Fruit fly (Drosophila melanogaster) whole organism, wandering third instar larva: ENCODE data around the gene CG17375.

Source experiments
- Abd-B ChIP-seq: fragments of >200 bp; optimal IDR thresholded peaks from 2 replicates; lab custom pipeline; 2017; ENCODE audit warnings: missing biosample characterization, missing genetic modification characterization
- CG32264 ChIP-seq: fragments of 200-800 bp; sonication (Bioruptor generic); optimal IDR thresholded peaks from 2 replicates; lab custom pipeline; 2016; ENCODE audit warnings: missing biosample characterization, missing genetic modification characterization
- CG9705 ChIP-seq: fragments of 200-800 bp; sonication (Bioruptor generic); optimal IDR thresholded peaks from 2 replicates; lab custom pipeline; 2018; ENCODE audit warnings: missing biosample characterization, mild to moderate bottlenecking, missing genetic modification characterization
- CrebA ChIP-seq: fragments of 200-800 bp; sonication (Bioruptor generic); optimal IDR thresholded peaks from 2 replicates; lab custom pipeline; 2016; ENCODE audit warnings: missing biosample characterization, mild to moderate bottlenecking, missing genetic modification characterization, borderline replicate concordance
- Dfd ChIP-seq: fragments of >200 bp; optimal IDR thresholded peaks from 2 replicates; lab custom pipeline; 2017; ENCODE audit warnings: missing biosample characterization, missing genetic modification characterization
- Dif ChIP-seq: fragments of 200-275, 200-300 bp; sonication (Bioruptor generic); optimal IDR thresholded peaks from 2 replicates; lab custom pipeline; 2018; ENCODE audit warnings: missing biosample characterization, missing genetic modification characterization; ENCODE audit not compliant: partially characterized antibody
- GATAd ChIP-seq: sonication (Bioruptor generic); optimal IDR thresholded peaks from 2 replicates; lab custom pipeline; 2016; ENCODE audit warnings: missing biosample characterization, missing genetic modification characterization
- HLH106 ChIP-seq: fragments of 200-800 bp; optimal IDR thresholded peaks from 3 replicates; lab custom pipeline; 2019; ENCODE audit warnings: missing biosample characterization, mild to moderate bottlenecking, missing genetic modification characterization, moderate library complexity
- Hnf4 ChIP-seq: fragments of 200-800 bp; sonication (Bioruptor generic); optimal IDR thresholded peaks from 2 replicates; lab custom pipeline; 2016; ENCODE audit warnings: missing biosample characterization, mild to moderate bottlenecking, missing genetic modification characterization
- Hr78 ChIP-seq: fragments of >200 bp; optimal IDR thresholded peaks from 2 replicates; lab custom pipeline; 2017; ENCODE audit warnings: missing biosample characterization, missing genetic modification characterization
- Hr83 ChIP-seq: fragments of 200-300 bp; sonication (Bioruptor generic); optimal IDR thresholded peaks from 2 replicates; lab custom pipeline; 2016; ENCODE audit warnings: missing biosample characterization, mild to moderate bottlenecking, missing genetic modification characterization, moderate library complexity; ENCODE audit not compliant: poor library complexity, severe bottlenecking
- Jra ChIP-seq: sonication (Bioruptor generic); optimal IDR thresholded peaks from 2 replicates; lab custom pipeline; 2016; ENCODE audit warnings: missing biosample characterization, missing genetic modification characterization
- Mio ChIP-seq: sonication (Bioruptor generic); optimal IDR thresholded peaks from 2 replicates; lab custom pipeline; 2016; ENCODE audit warnings: missing biosample characterization, missing genetic modification characterization
- Myc ChIP-seq: fragments of >200 bp; optimal IDR thresholded peaks from 2 replicates; lab custom pipeline; 2017
- N ChIP-seq: fragments of >200 bp; optimal IDR thresholded peaks from 2 replicates; lab custom pipeline; 2018; ENCODE audit warnings: missing biosample characterization, missing external identifiers, missing genetic modification characterization
- OdsH ChIP-seq: fragments of 200-800 bp; sonication (Bioruptor generic); optimal IDR thresholded peaks from 2 replicates; lab custom pipeline; 2016; ENCODE audit warnings: missing biosample characterization, mild to moderate bottlenecking, missing genetic modification characterization
- Rel ChIP-seq, 2 experiments: fragments of 200-800 bp; sonication (Bioruptor generic) in 1 of 2; optimal IDR thresholded peaks; 2 replicates in 1 of 2; 3 replicates in 1 of 2; lab custom pipeline; 2016 to 2019; ENCODE audit warnings: mild to moderate bottlenecking in 2 of 2, missing biosample characterization in 2 of 2, missing genetic modification characterization in 2 of 2, moderate library complexity in 1 of 2
- Sp1 ChIP-seq: fragments of 200-800 bp; sonication (Bioruptor generic); optimal IDR thresholded peaks from 3 replicates; lab custom pipeline; 2019; ENCODE audit warnings: missing biosample characterization, mild to moderate bottlenecking, missing genetic modification characterization, moderate library complexity
- Vsx2 ChIP-seq: fragments of 200-300, 225-300 bp; sonication (Bioruptor generic); optimal IDR thresholded peaks from 2 replicates; lab custom pipeline; 2018; ENCODE audit warnings: missing biosample characterization, missing genetic modification characterization; ENCODE audit not compliant: partially characterized antibody
- br ChIP-seq: fragments of 200-800 bp; sonication (Bioruptor generic); optimal IDR thresholded peaks from 2 replicates; lab custom pipeline; 2016; ENCODE audit warnings: missing biosample characterization, missing genetic modification characterization
- brk ChIP-seq: fragments of 200-800 bp; sonication (Bioruptor generic); optimal IDR thresholded peaks from 2 replicates; lab custom pipeline; 2016; ENCODE audit warnings: missing biosample characterization, mild to moderate bottlenecking, missing genetic modification characterization
- dl ChIP-seq, 2 experiments: fragments of 175-275, 200-275 bp in 1 of 2; fragments of 200-275 bp in 1 of 2; sonication (Bioruptor generic); optimal IDR thresholded peaks; lab custom pipeline; 2018; ENCODE audit warnings: mild to moderate bottlenecking in 2 of 2, missing biosample characterization in 2 of 2, missing genetic modification characterization in 2 of 2, moderate library complexity in 2 of 2; ENCODE audit not compliant: partially characterized antibody in 2 of 2, insufficient read depth in 1 of 2
- dmrt93B ChIP-seq: fragments of 200-800 bp; sonication (Bioruptor generic); optimal IDR thresholded peaks from 2 replicates; lab custom pipeline; 2018; ENCODE audit warnings: missing biosample characterization, mild to moderate bottlenecking, missing genetic modification characterization
- dsf ChIP-seq: sonication (Bioruptor generic); optimal IDR thresholded peaks from 2 replicates; lab custom pipeline; 2016; ENCODE audit warnings: missing biosample characterization, missing genetic modification characterization, borderline replicate concordance
- ey ChIP-seq: fragments of 200-800 bp; sonication (Bioruptor generic); optimal IDR thresholded peaks from 2 replicates; lab custom pipeline; 2016; ENCODE audit warnings: missing biosample characterization, missing genetic modification characterization
- foxo ChIP-seq, 2 experiments: fragments of 200-800 bp; sonication (Bioruptor generic); optimal IDR thresholded peaks; 2 replicates in 1 of 2; 3 replicates in 1 of 2; lab custom pipeline; 2016 to 2017; ENCODE audit warnings: missing biosample characterization in 2 of 2, missing genetic modification characterization in 2 of 2
- fru ChIP-seq: fragments of 200-800 bp; sonication (Bioruptor generic); optimal IDR thresholded peaks from 3 replicates; lab custom pipeline; 2016; ENCODE audit warnings: missing biosample characterization, mild to moderate bottlenecking, missing genetic modification characterization
- h ChIP-seq: fragments of 200-800 bp; sonication (Bioruptor generic); optimal IDR thresholded peaks from 3 replicates; lab custom pipeline; 2016; ENCODE audit warnings: missing biosample characterization, mild to moderate bottlenecking, missing genetic modification characterization
- jim ChIP-seq: fragments of 175-275, 200-325 bp; sonication (Bioruptor generic); optimal IDR thresholded peaks from 2 replicates; lab custom pipeline; 2016; ENCODE audit warnings: missing biosample characterization, mild to moderate bottlenecking, missing genetic modification characterization
- lola ChIP-seq: fragments of >200 bp; optimal IDR thresholded peaks from 2 replicates; lab custom pipeline; 2017; ENCODE audit warnings: missing biosample characterization, missing genetic modification characterization
- pan ChIP-seq: fragments of >200 bp; optimal IDR thresholded peaks from 2 replicates; lab custom pipeline; 2017
- psq ChIP-seq: fragments of 200-800 bp; sonication (Bioruptor generic); optimal IDR thresholded peaks from 3 replicates; lab custom pipeline; 2017; ENCODE audit warnings: missing biosample characterization, mild to moderate bottlenecking, missing genetic modification characterization, moderate library complexity
- rgr ChIP-seq: fragments of 200-800 bp; sonication (Bioruptor generic); optimal IDR thresholded peaks from 3 replicates; lab custom pipeline; 2016; ENCODE audit warnings: missing biosample characterization, mild to moderate bottlenecking, missing genetic modification characterization
- sage ChIP-seq: fragments of 200-800 bp; sonication (Bioruptor generic); optimal IDR thresholded peaks from 2 replicates; lab custom pipeline; 2016; ENCODE audit warnings: missing biosample characterization, mild to moderate bottlenecking, missing genetic modification characterization
- sv ChIP-seq: fragments of 200-800 bp; sonication (Bioruptor generic); optimal IDR thresholded peaks from 3 replicates; lab custom pipeline; 2016; ENCODE audit warnings: missing biosample characterization, missing genetic modification characterization
- tai ChIP-seq: sonication (Bioruptor generic); optimal IDR thresholded peaks from 2 replicates; lab custom pipeline; 2016; ENCODE audit warnings: missing biosample characterization, missing genetic modification characterization
- usp ChIP-seq: fragments of >200 bp; optimal IDR thresholded peaks from 2 replicates; lab custom pipeline; 2017; ENCODE audit warnings: missing biosample characterization, missing genetic modification characterization
- woc ChIP-seq: sonication (Bioruptor generic); optimal IDR thresholded peaks from 2 replicates; lab custom pipeline; 2016; ENCODE audit warnings: missing biosample characterization, mild to moderate bottlenecking, missing genetic modification characterization

The CG17375 gene

DNA sequence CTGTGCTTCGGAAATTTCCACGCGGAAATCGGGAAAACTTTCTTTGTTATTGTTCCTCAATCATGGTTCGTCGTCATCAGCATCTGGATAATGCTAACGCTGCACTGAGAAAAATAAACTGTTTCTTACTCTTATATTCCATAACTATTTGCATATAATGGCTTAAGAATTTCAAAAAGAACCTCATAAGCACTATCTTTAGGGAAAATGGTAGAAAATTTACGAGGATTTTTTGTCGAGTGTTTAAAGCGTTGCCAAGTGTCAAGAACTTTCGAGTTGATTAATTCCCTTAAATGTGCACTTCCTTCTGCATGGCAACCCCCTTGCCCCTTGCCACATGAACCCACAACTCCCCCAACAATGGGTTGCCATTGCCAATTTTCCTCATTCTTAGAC is 17.6 kb downstream of the CG17375 start:
- TF ChIP-seq sv (GFP tag; lab: Kevin White, UChicago) (peak; percentile 29), Dif (no peak), brk (peak; percentile 37), dsf (GFP tag; lab: Kevin White, UChicago) (no peak), lola (peak; percentile 33)

DNA sequence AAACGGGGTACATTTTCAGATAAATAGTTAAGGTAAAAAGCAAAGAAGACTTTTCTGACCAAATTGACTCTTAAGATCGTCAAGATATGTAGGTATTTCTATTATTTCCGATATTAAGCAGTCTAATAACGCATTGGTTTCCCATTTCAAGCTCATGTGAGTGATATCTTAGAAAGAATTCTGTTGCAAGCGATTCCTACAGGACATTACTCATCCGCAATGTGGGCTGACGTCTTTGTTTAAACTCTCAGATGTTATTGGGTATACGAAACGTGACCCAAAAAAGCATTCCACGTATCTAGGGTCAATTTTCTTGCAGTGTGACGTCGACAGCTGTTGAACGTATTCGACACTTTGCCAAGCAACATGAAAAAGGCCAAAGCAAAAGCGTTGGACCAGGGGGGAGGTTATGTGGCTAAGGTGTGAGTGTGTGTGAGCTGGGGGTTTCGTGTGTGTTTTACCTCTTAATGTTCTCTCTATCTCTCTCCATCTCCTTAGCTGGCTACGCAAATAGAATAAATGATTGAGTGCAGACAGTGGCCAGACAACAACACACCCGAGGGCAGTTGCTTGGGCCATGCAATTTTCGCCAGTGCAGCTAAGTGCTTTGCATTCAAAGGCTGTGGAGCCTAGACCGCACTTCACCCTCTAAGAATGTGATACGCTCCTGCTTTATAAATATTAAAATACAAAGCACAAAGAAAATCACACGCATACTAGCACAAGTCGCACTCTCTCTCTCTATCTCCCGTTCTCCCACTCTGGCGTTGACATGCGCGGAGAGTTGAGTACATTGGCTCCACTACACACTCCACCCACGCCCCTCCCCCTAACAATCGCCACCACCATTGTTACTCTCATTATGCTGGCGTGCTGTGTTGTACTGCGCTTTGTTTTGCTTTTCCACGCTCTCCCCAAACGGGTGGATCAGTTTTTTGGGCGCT is 18.3 kb downstream of the CG17375 start:
- TF ChIP-seq Mio (GFP tag; lab: Kevin White, UChicago) (peak; percentile 1), Sp1 (GFP tag; lab: Kevin White, UChicago) (peak; percentile 95), dl (GFP tag; optimal IDR thresholded peaks at IDR 0.05; lab: Kevin White, UChicago; ENCODE audit: insufficient read depth in 1 of 2, partially characterized antibody in 2 of 2) (peak; percentile 88 to 91), Myc (lab: Kevin White, UChicago) (no peak), Dif (peak; percentile 91), brk (peak; percentile 69), GATAd (GFP tag; lab: Kevin White, UChicago) (peak; percentile 56), h (GFP tag; lab: Kevin White, UChicago) (peak; percentile 91), N (peak; percentile 70), fru (GFP tag; lab: Kevin White, UChicago) (peak; percentile 92), Hr83 (GFP tag; lab: Kevin White, UChicago) (peak; percentile 67), HLH106 (peak; percentile 94), tai (GFP tag; lab: Kevin White, UChicago) (peak; percentile 89), OdsH (GFP tag; lab: Kevin White, UChicago) (peak; percentile 91), CG32264 (GFP tag; lab: Kevin White, UChicago) (peak; percentile 73), usp (no peak), psq (peak; percentile 89), CG9705 (GFP tag; lab: Kevin White, UChicago) (peak; percentile 89), lola (no peak), jim (GFP tag; lab: Kevin White, UChicago) (peak; percentile 76), sage (GFP tag; lab: Kevin White, UChicago) (no peak), woc (GFP tag; lab: Kevin White, UChicago) (peak; percentile 95), Dfd (GFP tag; lab: Kevin White, UChicago) (no peak), pan (lab: Kevin White, UChicago) (no peak), ey (peak; percentile 94), dsf (GFP tag; lab: Kevin White, UChicago) (peak; percentile 63), Jra (GFP tag; lab: Kevin White, UChicago) (peak; percentile 78), Abd-B (GFP tag; lab: Kevin White, UChicago) (no peak), Hnf4 (GFP tag; lab: Kevin White, UChicago) (peak; percentile 82), foxo (GFP tag; optimal IDR thresholded peaks at IDR 0.05; lab: Kevin White, UChicago) (peak; percentile 50 to 92), br (peak; percentile 92), sv (GFP tag; lab: Kevin White, UChicago) (peak; percentile 95), Hr78 (GFP tag; lab: Kevin White, UChicago) (no peak), Vsx2 (GFP tag; lab: Kevin White, UChicago) (peak; percentile 92), Rel (GFP tag; optimal IDR thresholded peaks at IDR 0.05; lab: Kevin White, UChicago) (no peak), Rel (tag; optimal IDR thresholded peaks at IDR 0.05; lab: Kevin White, UChicago) (peak; percentile 89), rgr (peak; percentile 89), CrebA (GFP tag; lab: Kevin White, UChicago) (peak; percentile 42), dmrt93B (GFP tag; lab: Kevin White, UChicago) (peak; percentile 93)
